Worm (Caenorhabditis elegans): ENCODE results near the gene pigk-1.
A peak's percentile ranks its signal among the peaks of the same experiment; 100 is the strongest.

ce11 chrIV:11109771-11110170, at the start of gene pigk-1:
- TF ChIP-seq ces-1 (GFP tag; optimal IDR thresholded peaks at IDR 0.05) = no peak
- no peak for TF ChIP-seq ztf-11 (tag; optimal IDR thresholded peaks at IDR 0.05)
- peak; percentile 7 for TF ChIP-seq aly-2 (tag; optimal IDR thresholded peaks at IDR 0.05)
- TF ChIP-seq tbx-2 (tag; optimal IDR thresholded peaks at IDR 0.05) = no peak
- TF ChIP-seq lsy-2 (tag; optimal IDR thresholded peaks at IDR 0.05) = peak in 1 of 2 experiments; percentile 37

All from whole organism, L1 larva.